Worm (Caenorhabditis elegans) whole organism, young adult: ENCODE data around the gene ubxn-4.

ENCODE experiments used
- B0035.1 ChIP-seq: sonication (generic microtip); optimal IDR thresholded peaks from 2 replicates; lab custom pipeline; 2016; ENCODE audit warnings: missing genetic modification characterization, mild to moderate bottlenecking, missing compliant biosample characterization, missing genotype, missing genetic modification reagents
- F10E7.11 ChIP-seq: sonication (generic microtip); optimal IDR thresholded peaks from 2 replicates; lab custom pipeline; 2017; ENCODE audit warnings: mild to moderate bottlenecking, missing genetic modification characterization, moderate library complexity, missing compliant biosample characterization
- F23B12.7 ChIP-seq: sonication (generic microtip); optimal IDR thresholded peaks from 2 replicates; lab custom pipeline; 2017; ENCODE audit warnings: missing genetic modification characterization, mild to moderate bottlenecking, missing compliant biosample characterization, antibody characterized with exemption, moderate library complexity; ENCODE audit not compliant: insufficient read depth
- F33H1.4 ChIP-seq: fragments of 200-800 bp; sonication (Bioruptor generic); IDR thresholded peaks from 2 replicates; pipeline ENCODE4 v1.3.6; 2022; ENCODE audit warnings: missing genetic modification reagents, missing genetic modification characterization, missing compliant biosample characterization
- F37B4.10 ChIP-seq: fragments of 200-800 bp; sonication (Bioruptor generic); IDR thresholded peaks from 2 replicates; pipeline ENCODE4 v1.3.6; 2022; ENCODE audit warnings: missing genetic modification characterization, missing compliant biosample characterization
- F39B2.1 ChIP-seq: fragments of 200-800 bp; sonication (Bioruptor generic); IDR thresholded peaks from 2 replicates; pipeline ENCODE4 v1.3.6; 2022; ENCODE audit warnings: missing genetic modification reagents, missing genetic modification characterization, missing compliant biosample characterization
- F49E8.2 ChIP-seq: sonication (generic microtip); optimal IDR thresholded peaks from 3 replicates; lab custom pipeline; 2017; ENCODE audit warnings: missing genetic modification characterization, mild to moderate bottlenecking, missing compliant biosample characterization, antibody characterized with exemption, moderate library complexity; ENCODE audit not compliant: insufficient read depth
- Y95B8A.8 ChIP-seq: fragments of 200-800 bp; sonication (Bioruptor generic); IDR thresholded peaks from 2 replicates; pipeline ENCODE4 v1.3.6; 2022; ENCODE audit warnings: missing genetic modification reagents, missing genetic modification characterization, missing compliant biosample characterization
- ZK185.1 ChIP-seq: sonication (generic microtip); optimal IDR thresholded peaks from 2 replicates; lab custom pipeline; 2016; ENCODE audit warnings: mild to moderate bottlenecking, missing genetic modification characterization, missing compliant biosample characterization; ENCODE audit not compliant: poor library complexity, severe bottlenecking
- akir-1 ChIP-seq: fragments of 200-800 bp; sonication (Bioruptor generic); optimal IDR thresholded peaks from 2 replicates; lab custom pipeline; 2018; ENCODE audit warnings: mild to moderate bottlenecking, missing genetic modification characterization, moderate library complexity, missing compliant biosample characterization
- aptf-3 ChIP-seq: fragments of 200-800 bp; sonication (Bioruptor generic); IDR thresholded peaks from 2 replicates; pipeline ENCODE4 v1.3.6; 2022; ENCODE audit warnings: missing genetic modification characterization, missing compliant biosample characterization
- attf-6 ChIP-seq: fragments of 200-800 bp; sonication (Bioruptor generic); IDR thresholded peaks from 2 replicates; pipeline ENCODE4 v1.3.6; 2022; ENCODE audit warnings: missing genetic modification reagents, missing genetic modification characterization, missing compliant biosample characterization
- ccch-3 ChIP-seq: fragments of 200-800 bp; sonication (Bioruptor generic); optimal IDR thresholded peaks from 2 replicates; lab custom pipeline; 2018; ENCODE audit warnings: mild to moderate bottlenecking, missing genetic modification characterization, missing compliant biosample characterization
- ceh-27 ChIP-seq: fragments of 200-800 bp; sonication (Bioruptor generic); optimal IDR thresholded peaks from 2 replicates; lab custom pipeline; 2018; ENCODE audit warnings: mild to moderate bottlenecking, missing genetic modification characterization, moderate library complexity, missing compliant biosample characterization
- dox-1 ChIP-seq: fragments of 200-800 bp; sonication (Bioruptor generic); IDR thresholded peaks from 2 replicates; pipeline ENCODE4 v1.3.6; 2022; ENCODE audit warnings: missing genetic modification reagents, missing genetic modification characterization, missing compliant biosample characterization
- dpff-1 ChIP-seq: sonication (generic microtip); optimal IDR thresholded peaks from 2 replicates; lab custom pipeline; 2017; ENCODE audit warnings: mild to moderate bottlenecking, missing genetic modification characterization, missing compliant biosample characterization
- egl-44 ChIP-seq: fragments of 200-800 bp; sonication (Bioruptor generic); IDR thresholded peaks from 2 replicates; pipeline ENCODE4 v1.3.6; 2022; ENCODE audit warnings: missing genetic modification reagents, missing genetic modification characterization, missing compliant biosample characterization
- ekl-4 ChIP-seq: fragments of 200-800 bp; sonication (Bioruptor generic); IDR thresholded peaks from 2 replicates; pipeline ENCODE4 v1.3.6; 2022; ENCODE audit warnings: missing genetic modification reagents, missing genetic modification characterization, missing compliant biosample characterization
- ets-4 ChIP-seq: fragments of 200-800 bp; sonication (Bioruptor generic); optimal IDR thresholded peaks from 2 replicates; lab custom pipeline; 2018; ENCODE audit warnings: mild to moderate bottlenecking, missing genetic modification characterization, missing compliant biosample characterization
- gei-17 ChIP-seq: fragments of 200-800 bp; sonication (Bioruptor generic); optimal IDR thresholded peaks from 2 replicates; lab custom pipeline; 2018; ENCODE audit warnings: mild to moderate bottlenecking, missing genetic modification characterization, missing compliant biosample characterization
- hrde-1 ChIP-seq: sonication (generic microtip); optimal IDR thresholded peaks from 2 replicates; lab custom pipeline; 2016; ENCODE audit warnings: missing genetic modification characterization, mild to moderate bottlenecking, missing compliant biosample characterization, moderate library complexity, missing genotype, missing genetic modification reagents, borderline replicate concordance
- hsf-1 ChIP-seq: fragments of 200-800 bp; sonication (Bioruptor generic); IDR thresholded peaks from 2 replicates; pipeline ENCODE4 v1.3.6; 2022; ENCODE audit warnings: missing genetic modification reagents, missing genetic modification characterization, missing compliant biosample characterization
- let-607 ChIP-seq, 2 experiments: fragments of 200-800 bp in 1 of 2; sonication (Bioruptor generic) in 1 of 2; sonication (generic microtip) in 1 of 2; optimal IDR thresholded peaks; 2 replicates each; lab custom pipeline; 2016 to 2018; ENCODE audit warnings: mild to moderate bottlenecking in 2 of 2, missing compliant biosample characterization in 2 of 2, missing genetic modification characterization in 2 of 2, moderate library complexity in 2 of 2, missing genotype in 1 of 2
- lin-35 ChIP-seq, 3 experiments: fragments of 150-350 bp in 2 of 3; sonication (generic microtip) in 1 of 3; optimal IDR thresholded peaks; 2 replicates each; lab custom pipeline; 2014 to 2018; ENCODE audit warnings: missing biosample characterization in 3 of 3, missing genetic modification characterization in 3 of 3, missing genetic modification reagents in 3 of 3
- lin-40 ChIP-seq: sonication (generic microtip); optimal IDR thresholded peaks from 2 replicates; lab custom pipeline; 2016; ENCODE audit warnings: missing genetic modification characterization, mild to moderate bottlenecking, missing compliant biosample characterization, missing genotype, missing genetic modification reagents
- lin-54 ChIP-seq: fragments of 200-800 bp; sonication (Bioruptor generic); optimal IDR thresholded peaks from 2 replicates; lab custom pipeline; 2018; ENCODE audit warnings: mild to moderate bottlenecking, missing genetic modification characterization, missing compliant biosample characterization
- madf-10 ChIP-seq: sonication (generic microtip); optimal IDR thresholded peaks from 2 replicates; lab custom pipeline; 2016; ENCODE audit warnings: mild to moderate bottlenecking, missing genetic modification characterization, missing compliant biosample characterization
- madf-6 ChIP-seq: fragments of 200-800 bp; sonication (Bioruptor generic); IDR thresholded peaks from 2 replicates; pipeline ENCODE4 v1.3.6; 2022; ENCODE audit warnings: missing genetic modification reagents, missing genetic modification characterization, missing compliant biosample characterization
- mcd-1 ChIP-seq: fragments of 200-800 bp; sonication (Bioruptor generic); IDR thresholded peaks from 2 replicates; pipeline ENCODE4 v1.3.6; 2022; ENCODE audit warnings: missing genetic modification reagents, missing genetic modification characterization, missing compliant biosample characterization
- mel-28 ChIP-seq: sonication (generic microtip); optimal IDR thresholded peaks from 2 replicates; lab custom pipeline; 2016; ENCODE audit warnings: borderline replicate concordance, mild to moderate bottlenecking, missing genetic modification characterization, missing compliant biosample characterization
- nfya-2 ChIP-seq: fragments of 200-800 bp; sonication (Bioruptor generic); IDR thresholded peaks from 2 replicates; pipeline ENCODE4 v1.3.6; 2022; ENCODE audit warnings: missing genetic modification reagents, missing genetic modification characterization, missing compliant biosample characterization
- nhr-120 ChIP-seq: fragments of 200-800 bp; sonication (Bioruptor generic); IDR thresholded peaks from 2 replicates; pipeline ENCODE4 v1.3.6; 2022; ENCODE audit warnings: missing genetic modification characterization, missing compliant biosample characterization
- pbrm-1 ChIP-seq: fragments of 200-800 bp; sonication (Bioruptor generic); IDR thresholded peaks from 2 replicates; pipeline ENCODE4 v1.3.6; 2022; ENCODE audit warnings: missing genetic modification reagents, missing genetic modification characterization, missing compliant biosample characterization
- pha-4 ChIP-seq: fragments of 150-350 bp; sonication (generic microtip); optimal IDR thresholded peaks from 2 replicates; lab custom pipeline; 2014; ENCODE audit warnings: missing biosample characterization, missing genetic modification reagents, missing genetic modification characterization
- rpc-1 ChIP-seq, 2 experiments: fragments of 150-350 bp in 1 of 2; sonication (generic microtip) in 1 of 2; optimal IDR thresholded peaks; 2 replicates each; lab custom pipeline; 2014 to 2018; ENCODE audit warnings: missing biosample characterization in 1 of 2, missing genetic modification characterization in 1 of 2, missing genetic modification reagents in 1 of 2, missing genotype in 1 of 2
- sdz-38 ChIP-seq: sonication (generic microtip); optimal IDR thresholded peaks from 2 replicates; lab custom pipeline; 2016; ENCODE audit warnings: missing genotype, missing genetic modification characterization, missing compliant biosample characterization
- snpc-3.4 ChIP-seq: sonication (generic microtip); optimal IDR thresholded peaks from 2 replicates; lab custom pipeline; 2017; ENCODE audit warnings: missing genetic modification characterization, mild to moderate bottlenecking, missing compliant biosample characterization, antibody characterized with exemption, moderate library complexity, missing genotype, missing genetic modification reagents
- somi-1 ChIP-seq: fragments of 200-800 bp; sonication (Bioruptor generic); optimal IDR thresholded peaks from 2 replicates; lab custom pipeline; 2018; ENCODE audit warnings: mild to moderate bottlenecking, missing genetic modification characterization, missing compliant biosample characterization
- tbp1 ChIP-seq: fragments of 200-800 bp; sonication (Bioruptor generic); optimal IDR thresholded peaks from 2 replicates; lab custom pipeline; 2018; ENCODE audit warnings: mild to moderate bottlenecking, missing genetic modification characterization, missing compliant biosample characterization
- tlf-1 ChIP-seq: fragments of 200-800 bp; sonication (Bioruptor generic); optimal IDR thresholded peaks from 2 replicates; lab custom pipeline; 2018; ENCODE audit warnings: mild to moderate bottlenecking, missing genetic modification characterization, missing compliant biosample characterization
- unc-130 ChIP-seq: sonication (generic microtip); optimal IDR thresholded peaks from 2 replicates; lab custom pipeline; 2016; ENCODE audit warnings: missing genetic modification reagents, missing genetic modification characterization, missing compliant biosample characterization
- unc-62 ChIP-seq: fragments of 150-350 bp; optimal IDR thresholded peaks from 2 replicates; lab custom pipeline; 2014; ENCODE audit warnings: missing biosample characterization, missing genetic modification reagents, missing genetic modification characterization
- xnd-1 ChIP-seq: sonication (generic microtip); optimal IDR thresholded peaks from 2 replicates; lab custom pipeline; 2016; ENCODE audit warnings: missing genotype, missing genetic modification reagents, missing genetic modification characterization, missing compliant biosample characterization
- zim-3 ChIP-seq: sonication (generic microtip); optimal IDR thresholded peaks from 2 replicates; lab custom pipeline; 2017; ENCODE audit warnings: mild to moderate bottlenecking, missing genetic modification characterization, moderate library complexity, missing compliant biosample characterization
- ztf-22 ChIP-seq: fragments of 200-800 bp; sonication (Bioruptor generic); optimal IDR thresholded peaks from 2 replicates; lab custom pipeline; 2018; ENCODE audit warnings: mild to moderate bottlenecking, missing genetic modification characterization, moderate library complexity, missing compliant biosample characterization
- ztf-26 ChIP-seq: sonication (generic microtip); optimal IDR thresholded peaks from 2 replicates; lab custom pipeline; 2017; ENCODE audit warnings: missing genetic modification characterization, missing compliant biosample characterization
- ztf-6 ChIP-seq: fragments of 200-800 bp; sonication (Bioruptor generic); IDR thresholded peaks from 2 replicates; pipeline ENCODE4 v1.3.6; 2022; ENCODE audit warnings: missing genetic modification reagents, missing genetic modification characterization, missing compliant biosample characterization

ubxn-4 gene

DNA sequence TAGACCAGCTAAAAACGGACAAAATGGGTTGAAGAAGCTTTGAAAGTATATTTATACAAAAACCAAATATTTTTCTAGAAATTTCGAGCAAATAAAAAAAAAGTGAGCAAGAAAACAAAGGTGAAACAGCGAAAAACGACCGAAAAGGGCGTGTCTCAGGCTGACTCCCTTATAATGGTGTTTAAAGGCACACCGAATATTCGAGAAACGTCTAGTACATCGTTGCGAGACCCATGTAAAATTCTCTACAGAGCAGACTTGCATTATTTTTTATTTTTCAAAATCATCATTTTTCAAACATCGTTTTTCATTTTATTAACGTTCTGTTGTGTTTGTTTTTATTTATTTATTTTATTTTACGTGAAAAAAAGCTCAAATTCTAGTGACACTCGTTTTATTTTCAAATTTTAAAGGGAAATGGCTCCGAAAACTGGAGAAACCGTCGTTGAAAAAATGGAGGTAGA, 41.6 kb upstream of the ubxn-4 start, which contains the start of gene rpn-3:
TSS of gene rpn-3 (plus strand) at position 414 of the 464 bp plus-strand sequence.
- TF ChIP-seq somi-1 = peak; percentile 83
- TF ChIP-seq dox-1 = peak; percentile 84
- TF ChIP-seq F37B4.10 (GFP tag; lab: Robert Waterston, UW) = no peak
- peak; percentile 81 for TF ChIP-seq pha-4 (tag; lab: Kevin White, UChicago)
- TF ChIP-seq lin-40 (tag; lab: Kevin White, UChicago) = peak; percentile 96
- peak; percentile 76 for TF ChIP-seq rpc-1 (optimal IDR thresholded peaks at IDR 0.05; lab: Kevin White, UChicago)
- TF ChIP-seq rpc-1 (tag; optimal IDR thresholded peaks at IDR 0.05; lab: Kevin White, UChicago) = peak; percentile 13
- TF ChIP-seq nfya-2 = no peak
- no peak for TF ChIP-seq ccch-3
- TF ChIP-seq F33H1.4 (GFP tag; lab: Robert Waterston, UW) = peak; percentile 100
- TF ChIP-seq let-607 (tag; optimal IDR thresholded peaks at IDR 0.05; lab: Kevin White, UChicago) = peak in 1 of 2 experiments; percentile 92
- peak; percentile 69 for TF ChIP-seq xnd-1
- TF ChIP-seq tbp1 (GFP tag; lab: Kevin White, UChicago) = peak; percentile 79
- no peak for TF ChIP-seq F10E7.11 (tag; lab: Kevin White, UChicago)
- TF ChIP-seq ztf-6 (GFP tag; lab: Robert Waterston, UW) = 0 out of 2 replicates have a peak, but pooled peaks have one; percentile 13
- TF ChIP-seq hsf-1 = peak; percentile 100
- TF ChIP-seq ztf-22 (GFP tag; lab: Kevin White, UChicago) = no peak
- TF ChIP-seq F39B2.1 (GFP tag; lab: Robert Waterston, UW) = 0 out of 2 replicates have a peak, but pooled peaks have one; percentile 71
- peak; percentile 79 for TF ChIP-seq F23B12.7 (tag; lab: Kevin White, UChicago)
- TF ChIP-seq Y95B8A.8 (GFP tag; lab: Robert Waterston, UW) = peak; percentile 75; the same call in 1 of the 2 replicates
- peak; percentile 90 for TF ChIP-seq ceh-27 (GFP tag; lab: Kevin White, UChicago)
- peak; percentile 95 for TF ChIP-seq lin-54 (GFP tag; lab: Kevin White, UChicago)
- no peak for TF ChIP-seq zim-3 (tag; lab: Kevin White, UChicago)
- peak; percentile 93 for TF ChIP-seq snpc-3.4 (tag; lab: Kevin White, UChicago)
- peak; percentile 86 for TF ChIP-seq madf-10 (tag; lab: Kevin White, UChicago)
- peak; percentile 67; the same call in 1 of the 2 replicates for TF ChIP-seq egl-44
- TF ChIP-seq sdz-38 (tag; lab: Kevin White, UChicago) = no peak
- TF ChIP-seq nhr-120 (GFP tag; lab: Robert Waterston, UW) = no peak
- TF ChIP-seq pbrm-1 (GFP tag; lab: Robert Waterston, UW) = peak; percentile 93
- 0 out of 2 replicates have a peak, but pooled peaks have one; percentile 32 for TF ChIP-seq aptf-3 (GFP tag; lab: Robert Waterston, UW)
- peak; percentile 77 for TF ChIP-seq gei-17 (GFP tag; lab: Kevin White, UChicago)
- TF ChIP-seq ztf-26 (tag; lab: Kevin White, UChicago) = peak; percentile 78
- TF ChIP-seq lin-35 (GFP tag; optimal IDR thresholded peaks at IDR 0.05; lab: Kevin White, UChicago) = peak in 2 of 3 experiments; percentile 66 to 92
- peak; percentile 64 for TF ChIP-seq B0035.1 (tag; lab: Kevin White, UChicago)
- TF ChIP-seq attf-6 (GFP tag; lab: Robert Waterston, UW) = peak; percentile 48; the same call in 1 of the 2 replicates
- no peak for TF ChIP-seq dpff-1
- no peak for TF ChIP-seq akir-1 (GFP tag; lab: Kevin White, UChicago)
- peak; percentile 89 for TF ChIP-seq ZK185.1
- TF ChIP-seq tlf-1 (GFP tag; lab: Kevin White, UChicago) = peak; percentile 96
- TF ChIP-seq unc-130 (GFP tag; lab: Kevin White, UChicago) = peak; percentile 49
- TF ChIP-seq hrde-1 = peak; percentile 17
- TF ChIP-seq mcd-1 (GFP tag; lab: Robert Waterston, UW) = peak; percentile 99
- TF ChIP-seq mel-28 = peak; percentile 3
- TF ChIP-seq unc-62 = peak; percentile 2
- TF ChIP-seq F49E8.2 (tag; lab: Kevin White, UChicago) = peak; percentile 91
- TF ChIP-seq madf-6 (GFP tag; lab: Robert Waterston, UW) = peak; percentile 96
- TF ChIP-seq ets-4 (GFP tag; lab: Kevin White, UChicago) = no peak
- peak; percentile 98 for TF ChIP-seq ekl-4 (GFP tag; lab: Robert Waterston, UW)
